In the genomic region with DNA sequence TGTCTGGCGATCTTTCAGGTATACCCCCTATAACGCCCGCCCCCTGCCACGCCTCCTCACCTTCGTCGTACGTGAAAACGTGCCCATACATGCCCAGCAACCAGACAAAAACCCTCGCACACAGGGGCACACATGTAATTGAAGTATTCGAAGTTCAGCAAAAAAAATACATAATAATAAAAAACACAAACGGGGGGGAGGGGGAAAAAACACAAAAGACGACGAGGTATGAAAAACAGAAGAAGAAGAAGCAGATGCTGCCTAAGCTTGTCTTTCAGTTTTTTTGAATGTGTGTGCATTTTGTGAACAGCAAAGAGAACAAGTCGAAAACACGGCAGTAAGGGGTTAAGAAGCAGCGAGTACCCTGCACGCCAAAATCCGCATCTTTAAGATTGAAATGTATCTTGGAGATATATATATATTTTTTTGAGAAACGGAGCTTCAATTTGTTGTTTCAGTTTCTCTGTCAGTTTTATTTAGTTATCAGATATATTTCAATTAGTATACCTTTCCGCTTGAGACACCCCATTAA, we compare ENCODE assay signal across 2 fruit fly cellular contexts.
TF ChIP-seq lines count a peak whose summit lies in the region.

No protein-coding gene starts in this region.

TF ChIP-seq in whole organism, embryonic, 481 proteins besides CTCF, POLR2A, EP300 and RAD21 (continued from another document):
- TF ChIP-seq CG7963 (GFP tag; IDR thresholded peaks at IDR 0.05; lab: Robert Waterston, UW; ENCODE audit: partially characterized antibody) (no peak), CG1603 (tag; optimal IDR thresholded peaks at IDR 0.05; lab: Kevin White, UChicago) (no peak), CG14014 (GFP tag; IDR thresholded peaks at IDR 0.05; lab: Robert Waterston, UW) (no peak), pho (GFP tag; optimal IDR thresholded peaks at IDR 0.05; lab: Kevin White, UChicago) (no peak), D19B (GFP tag; optimal IDR thresholded peaks at IDR 0.05; lab: Kevin White, UChicago) (peak; percentile 86), sim (GFP tag; IDR thresholded peaks at IDR 0.05; lab: Robert Waterston, UW) (no peak), lab (GFP tag; optimal IDR thresholded peaks at IDR 0.05; lab: Kevin White, UChicago) (peak; percentile 11), CG17385 (GFP tag; optimal IDR thresholded peaks at IDR 0.05; lab: Kevin White, UChicago) (peak; percentile 47), CG7839 (tag; optimal IDR thresholded peaks at IDR 0.05; lab: Kevin White, UChicago) (peak; percentile 10), CG7745 (tag; optimal IDR thresholded peaks at IDR 0.05; lab: Kevin White, UChicago) (no peak), nom (GFP tag; optimal IDR thresholded peaks at IDR 0.05; lab: Kevin White, UChicago) (peak; percentile 44), eyg (GFP tag; optimal IDR thresholded peaks at IDR 0.05; lab: Kevin White, UChicago) (no peak), HLH4C (GFP tag; IDR thresholded peaks at IDR 0.05; lab: Robert Waterston, UW; ENCODE audit: partially characterized antibody) (no peak), prd (optimal IDR thresholded peaks at IDR 0.05; lab: Kevin White, UChicago) (no peak), prd (GFP tag; IDR thresholded peaks at IDR 0.05; lab: Robert Waterston, UW) (0 out of 3 replicates have a peak, but pooled peaks have one; percentile 4), row (GFP tag; IDR thresholded peaks at IDR 0.05; lab: Robert Waterston, UW) (peak; percentile 53; the same call in 2 of the 3 replicates), Atf-2 (GFP tag; optimal IDR thresholded peaks at IDR 0.05; lab: Kevin White, UChicago) (no peak), CoRest (tag; optimal IDR thresholded peaks at IDR 0.05; lab: Kevin White, UChicago) (no peak), sob (GFP tag; IDR thresholded peaks at IDR 0.05; lab: Robert Waterston, UW) (0 out of 2 replicates have a peak, but pooled peaks have one; percentile 10), Ptx1 (GFP tag; IDR thresholded peaks at IDR 0.05; lab: Robert Waterston, UW) (0 out of 2 replicates have a peak, but pooled peaks have one; percentile 25), Drgx (GFP tag; IDR thresholded peaks at IDR 0.05; lab: Robert Waterston, UW) (no peak), CG2116 (GFP tag; optimal IDR thresholded peaks at IDR 0.05; lab: Kevin White, UChicago) (no peak), Rfx (GFP tag; IDR thresholded peaks at IDR 0.05; lab: Robert Waterston, UW) (no peak), Atf3 (GFP tag; optimal IDR thresholded peaks at IDR 0.05; lab: Kevin White, UChicago) (no peak), Poxn (GFP tag; IDR thresholded peaks at IDR 0.05; lab: Robert Waterston, UW) (no peak), CrebB (tag; optimal IDR thresholded peaks at IDR 0.05; lab: Kevin White, UChicago) (no peak), CG6254 (GFP tag; optimal IDR thresholded peaks at IDR 0.05; lab: Kevin White, UChicago) (peak; percentile 83), CG12391 (tag; optimal IDR thresholded peaks at IDR 0.05; lab: Kevin White, UChicago) (no peak), CG15514 (GFP tag; optimal IDR thresholded peaks at IDR 0.05; lab: Kevin White, UChicago) (no peak), gem (tag; optimal IDR thresholded peaks at IDR 0.05; lab: Kevin White, UChicago) (peak; percentile 25), CG34224 (GFP tag; IDR thresholded peaks at IDR 0.05; lab: Robert Waterston, UW; ENCODE audit: partially characterized antibody) (no peak), ssp (GFP tag; IDR thresholded peaks at IDR 0.05; lab: Robert Waterston, UW) (no peak), Xrp1 (GFP tag; IDR thresholded peaks at IDR 0.05; lab: Robert Waterston, UW) (peak; percentile 14; the same call in 1 of the 2 replicates), ind (GFP tag; optimal IDR thresholded peaks at IDR 0.05; lab: Kevin White, UChicago) (no peak), al (GFP tag; IDR thresholded peaks at IDR 0.05; lab: Robert Waterston, UW) (peak; percentile 26; the same call in 1 of the 2 replicates), Oaz (GFP tag; IDR thresholded peaks at IDR 0.05; lab: Robert Waterston, UW) (no peak), aop (GFP tag; IDR thresholded peaks at IDR 0.05; lab: Robert Waterston, UW) (no peak), CG2875 (GFP tag; optimal IDR thresholded peaks at IDR 0.05; lab: Kevin White, UChicago) (no peak), sna (GFP tag; IDR thresholded peaks at IDR 0.05; lab: Robert Waterston, UW; ENCODE audit: partially characterized antibody) (no peak), CG1832 (GFP tag; optimal IDR thresholded peaks at IDR 0.05; lab: Kevin White, UChicago) (no peak), CG6791 (GFP tag; IDR thresholded peaks at IDR 0.05; lab: Robert Waterston, UW; ENCODE audit: partially characterized antibody) (no peak), scrt (GFP tag; optimal IDR thresholded peaks at IDR 0.05; lab: Kevin White, UChicago) (no peak), dmrt99B (tag; optimal IDR thresholded peaks at IDR 0.05; lab: Kevin White, UChicago) (no peak), CG11093 (GFP tag; IDR thresholded peaks at IDR 0.05; lab: Robert Waterston, UW) (no peak), sisA (GFP tag; IDR thresholded peaks at IDR 0.05; lab: Robert Waterston, UW) (no peak)

TF ChIP-seq in whole organism, prepupa, 60 proteins besides CTCF, POLR2A, EP300 and RAD21 (continued from another document):
- TF ChIP-seq Hr39 (GFP tag; optimal IDR thresholded peaks at IDR 0.05; lab: Kevin White, UChicago): no peak
- no peak for TF ChIP-seq CG4318 (GFP tag; optimal IDR thresholded peaks at IDR 0.05; lab: Kevin White, UChicago)
- TF ChIP-seq CG3032 (tag; optimal IDR thresholded peaks at IDR 0.05; lab: Kevin White, UChicago): no peak
- TF ChIP-seq CG16779 (tag; optimal IDR thresholded peaks at IDR 0.05; lab: Kevin White, UChicago): no peak
- peak; percentile 30 for TF ChIP-seq Smox (GFP tag; optimal IDR thresholded peaks at IDR 0.05; lab: Kevin White, UChicago)
- TF ChIP-seq vri (GFP tag; optimal IDR thresholded peaks at IDR 0.05; lab: Kevin White, UChicago): peak; percentile 61
- peak; percentile 12 for TF ChIP-seq Sox102F (GFP tag; optimal IDR thresholded peaks at IDR 0.05; lab: Kevin White, UChicago)
- TF ChIP-seq svp (GFP tag; lab: Kevin White, UChicago): peak; percentile 69
- no peak for TF ChIP-seq CG8119 (GFP tag; IDR thresholded peaks at IDR 0.05; lab: Robert Waterston, UW)
- no peak for TF ChIP-seq Gug (GFP tag; IDR thresholded peaks at IDR 0.05; lab: Robert Waterston, UW)
- TF ChIP-seq CG6792 (GFP tag; optimal IDR thresholded peaks at IDR 0.05; lab: Kevin White, UChicago): no peak
- TF ChIP-seq lz (GFP tag; optimal IDR thresholded peaks at IDR 0.05; lab: Kevin White, UChicago): peak; percentile 4
- TF ChIP-seq fd85E (GFP tag; optimal IDR thresholded peaks at IDR 0.05; lab: Kevin White, UChicago): no peak
- no peak for TF ChIP-seq CG7368 (GFP tag; optimal IDR thresholded peaks at IDR 0.05; lab: Kevin White, UChicago)
- TF ChIP-seq Hr38 (GFP tag; optimal IDR thresholded peaks at IDR 0.05; lab: Kevin White, UChicago): no peak
- TF ChIP-seq Ets96B (tag; optimal IDR thresholded peaks at IDR 0.05; lab: Kevin White, UChicago): no peak
- peak; percentile 19 for TF ChIP-seq esn (GFP tag; optimal IDR thresholded peaks at IDR 0.05; lab: Kevin White, UChicago)
- TF ChIP-seq Sox14 (GFP tag; optimal IDR thresholded peaks at IDR 0.05; lab: Kevin White, UChicago): no peak
- TF ChIP-seq ss (GFP tag; optimal IDR thresholded peaks at IDR 0.05; lab: Kevin White, UChicago): peak; percentile 39 to 48
- no peak for TF ChIP-seq Eip75B (GFP tag; optimal IDR thresholded peaks at IDR 0.05; lab: Kevin White, UChicago)
- peak; percentile 3 for TF ChIP-seq acj6 (GFP tag; optimal IDR thresholded peaks at IDR 0.05; lab: Kevin White, UChicago)
- no peak for TF ChIP-seq spab (GFP tag; optimal IDR thresholded peaks at IDR 0.05; lab: Kevin White, UChicago)
- no peak for TF ChIP-seq CG9139 (GFP tag; optimal IDR thresholded peaks at IDR 0.05; lab: Kevin White, UChicago)
- no peak for TF ChIP-seq topi (GFP tag; optimal IDR thresholded peaks at IDR 0.05; lab: Kevin White, UChicago)
- TF ChIP-seq net (GFP tag; optimal IDR thresholded peaks at IDR 0.05; lab: Kevin White, UChicago): no peak
- peak; percentile 11 for TF ChIP-seq CG6808 (GFP tag; optimal IDR thresholded peaks at IDR 0.05; lab: Kevin White, UChicago)
- no peak for TF ChIP-seq CG32006 (GFP tag; optimal IDR thresholded peaks at IDR 0.05; lab: Kevin White, UChicago)
- no peak for TF ChIP-seq dac (GFP tag; optimal IDR thresholded peaks at IDR 0.05; lab: Kevin White, UChicago)
